Worm (Caenorhabditis elegans) whole organism, L2 larva: ENCODE measurements around the gene C50E3.12.

Experiments
- C34F6.9 ChIP-seq: fragments of 150-350 bp; optimal IDR thresholded peaks from 2 replicates; lab custom pipeline; 2014; ENCODE audit warnings: missing biosample characterization, missing genetic modification characterization
- F13H6.1 ChIP-seq: sonication (generic microtip); optimal IDR thresholded peaks from 2 replicates; lab custom pipeline; 2016; ENCODE audit warnings: missing genetic modification characterization, missing compliant biosample characterization
- R02D3.7 ChIP-seq: fragments of 150-350 bp; optimal IDR thresholded peaks from 2 replicates; lab custom pipeline; 2014; ENCODE audit warnings: missing biosample characterization, missing genetic modification characterization
- ZK546.5 ChIP-seq: sonication (generic microtip); optimal IDR thresholded peaks from 2 replicates; lab custom pipeline; 2017; ENCODE audit warnings: missing biosample characterization, missing genetic modification characterization
- alr-1 ChIP-seq: fragments of 150-350 bp; optimal IDR thresholded peaks from 2 replicates; lab custom pipeline; 2014; ENCODE audit warnings: missing biosample characterization, missing genetic modification characterization
- aly-2 ChIP-seq: fragments of 150-350 bp; optimal IDR thresholded peaks from 2 replicates; lab custom pipeline; 2014; ENCODE audit warnings: missing biosample characterization, missing genetic modification characterization
- ama-1 ChIP-seq: fragments of 150-350 bp; optimal IDR thresholded peaks from 2 replicates; lab custom pipeline; 2018; ENCODE audit warnings: inconsistent platforms
- blmp-1 ChIP-seq: sonication (generic microtip); optimal IDR thresholded peaks from 2 replicates; lab custom pipeline; 2017; ENCODE audit warnings: missing genetic modification characterization, mild to moderate bottlenecking, missing compliant biosample characterization, antibody characterized with exemption, moderate library complexity; ENCODE audit not compliant: insufficient read depth
- ceh-16 ChIP-seq: fragments of 150-350 bp; optimal IDR thresholded peaks from 2 replicates; lab custom pipeline; 2014; ENCODE audit warnings: missing biosample characterization, missing genetic modification characterization
- ceh-82 ChIP-seq: fragments of 150-350 bp; optimal IDR thresholded peaks from 2 replicates; lab custom pipeline; 2014; ENCODE audit warnings: missing biosample characterization, missing genetic modification characterization
- dmd-4 ChIP-seq: sonication (generic microtip); optimal IDR thresholded peaks from 2 replicates; lab custom pipeline; 2017; ENCODE audit warnings: missing biosample characterization, missing genetic modification characterization
- elt-1 ChIP-seq: fragments of 150-350 bp; optimal IDR thresholded peaks from 2 replicates; lab custom pipeline; 2014; ENCODE audit warnings: missing biosample characterization, missing genetic modification characterization
- elt-3 ChIP-seq: sonication (generic microtip); optimal IDR thresholded peaks from 2 replicates; lab custom pipeline; 2017; ENCODE audit warnings: missing biosample characterization, missing genetic modification characterization
- fos-1 ChIP-seq: fragments of 150-350 bp; optimal IDR thresholded peaks from 2 replicates; lab custom pipeline; 2014; ENCODE audit warnings: missing biosample characterization, missing genetic modification characterization
- lin-39 ChIP-seq: fragments of 150-350 bp; optimal IDR thresholded peaks from 2 replicates; lab custom pipeline; 2014; ENCODE audit warnings: missing biosample characterization, missing genetic modification reagents, missing genetic modification characterization
- lsy-2 ChIP-seq, 2 experiments: fragments of 150-350 bp in 1 of 2; sonication (generic microtip) in 1 of 2; optimal IDR thresholded peaks; 2 replicates each; lab custom pipeline; 2014 to 2017; ENCODE audit warnings: missing biosample characterization in 2 of 2, missing genetic modification characterization in 2 of 2
- mdl-1 ChIP-seq, 2 experiments: fragments of 150-350 bp in 1 of 2; sonication (generic microtip) in 1 of 2; optimal IDR thresholded peaks; 2 replicates each; lab custom pipeline; 2017; ENCODE audit warnings: missing biosample characterization in 2 of 2, missing genetic modification characterization in 2 of 2
- nhr-10 ChIP-seq: sonication (generic microtip); optimal IDR thresholded peaks from 2 replicates; lab custom pipeline; 2017; ENCODE audit warnings: missing biosample characterization, missing genetic modification characterization
- nhr-11 ChIP-seq: fragments of 150-350 bp; optimal IDR thresholded peaks from 2 replicates; lab custom pipeline; 2014; ENCODE audit warnings: missing biosample characterization, missing genetic modification characterization
- nhr-21 ChIP-seq: fragments of 150-350 bp; optimal IDR thresholded peaks from 2 replicates; lab custom pipeline; 2014; ENCODE audit warnings: missing biosample characterization, missing genetic modification characterization
- nhr-237 ChIP-seq: fragments of 150-350 bp; optimal IDR thresholded peaks from 2 replicates; lab custom pipeline; 2014; ENCODE audit warnings: missing biosample characterization, missing genetic modification characterization
- nhr-6 ChIP-seq: fragments of 150-350 bp; optimal IDR thresholded peaks from 2 replicates; lab custom pipeline; 2014; ENCODE audit warnings: missing biosample characterization, missing genetic modification characterization
- sem-4 ChIP-seq: fragments of 150-350 bp; optimal IDR thresholded peaks from 2 replicates; lab custom pipeline; 2014; ENCODE audit warnings: missing biosample characterization, missing genetic modification reagents, missing genetic modification characterization
- sma-3 ChIP-seq: sonication (generic microtip); optimal IDR thresholded peaks from 2 replicates; lab custom pipeline; 2016; ENCODE audit warnings: missing genetic modification reagents, missing genetic modification characterization, missing compliant biosample characterization
- snpc-4 ChIP-seq: fragments of 150-350 bp; optimal IDR thresholded peaks from 2 replicates; lab custom pipeline; 2014; ENCODE audit warnings: missing biosample characterization, missing genetic modification characterization
- unc-39 ChIP-seq: fragments of 150-350 bp; optimal IDR thresholded peaks from 2 replicates; lab custom pipeline; 2014; ENCODE audit warnings: missing biosample characterization, missing genetic modification characterization
- unc-55 ChIP-seq: fragments of 150-350 bp; sonication (generic microtip); optimal IDR thresholded peaks from 3 replicates; lab custom pipeline; 2014; ENCODE audit warnings: missing biosample characterization, missing genetic modification reagents, missing genetic modification characterization
- unc-62 ChIP-seq: fragments of 150-350 bp; optimal IDR thresholded peaks from 2 replicates; lab custom pipeline; 2014; ENCODE audit warnings: missing biosample characterization, missing genetic modification reagents, missing genetic modification characterization
- zag-1 ChIP-seq: fragments of 150-350 bp; optimal IDR thresholded peaks from 2 replicates; lab custom pipeline; 2014; ENCODE audit warnings: missing biosample characterization, missing genetic modification characterization

C50E3.12 gene

DNA sequence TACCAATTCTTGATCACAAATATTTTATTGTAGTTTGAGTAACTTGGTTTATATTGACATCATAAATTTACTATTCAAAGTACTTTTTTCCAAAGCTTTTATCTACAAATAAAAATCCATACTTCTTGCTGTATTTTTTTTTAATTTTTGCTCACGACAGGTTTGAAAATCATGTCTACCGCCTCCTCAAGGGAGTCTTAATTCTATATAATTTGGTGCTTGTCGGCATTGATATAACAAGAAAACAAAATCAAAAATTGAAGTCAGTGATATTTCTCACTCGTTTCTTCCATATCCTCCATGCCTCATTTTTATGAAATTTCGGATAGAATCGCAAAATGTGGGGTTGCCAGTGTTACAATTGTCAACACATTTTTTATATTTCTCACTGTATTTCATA is 23.6 kb upstream of the C50E3.12 start, which contains the start of gene str-47:
str-47 (plus strand) TSS at position 301 of the 400 bp plus-strand sequence.
- no peak for TF ChIP-seq snpc-4 (tag; lab: Kevin White, UChicago)

ce11 chrV:7643416-7643815 is 21.6 kb upstream of the C50E3.12 start, which contains the start of gene F07C4.11:
TSS of gene F07C4.11 (minus strand) at chrV:7643516.
- TF ChIP-seq unc-39 (tag; lab: Kevin White, UChicago): no peak
- no peak for TF ChIP-seq fos-1 (tag; lab: Kevin White, UChicago)
- no peak for TF ChIP-seq lsy-2 (tag; optimal IDR thresholded peaks at IDR 0.05; lab: Kevin White, UChicago)
- no peak for TF ChIP-seq F13H6.1 (tag; lab: Kevin White, UChicago)
- TF ChIP-seq alr-1 (tag; lab: Kevin White, UChicago): no peak

DNA sequence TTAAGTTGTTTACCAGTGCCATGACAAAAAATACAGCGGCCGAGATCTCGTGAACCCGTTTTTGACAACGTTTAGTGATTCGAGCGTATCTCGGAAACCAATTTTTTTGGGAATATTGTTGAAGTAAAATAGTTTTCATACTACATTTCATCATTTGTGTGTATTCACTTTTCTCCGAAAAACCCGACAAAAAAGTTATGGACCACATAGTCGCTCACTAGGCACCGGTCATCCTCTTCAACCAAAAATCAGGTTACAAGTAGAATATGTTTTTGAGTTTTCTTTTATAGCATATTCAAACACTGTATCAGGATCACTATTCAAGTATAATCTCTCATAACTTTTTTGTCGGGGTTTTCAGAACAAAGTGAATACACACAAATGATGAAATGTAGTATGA is 19.9 kb upstream of the C50E3.12 start:
- TF ChIP-seq zag-1 (tag; lab: Kevin White, UChicago) (no peak), nhr-237 (no peak), sma-3 (GFP tag; lab: Kevin White, UChicago) (no peak), ZK546.5 (no peak), C34F6.9 (tag; lab: Kevin White, UChicago) (no peak), snpc-4 (tag; lab: Kevin White, UChicago) (no peak)

DNA sequence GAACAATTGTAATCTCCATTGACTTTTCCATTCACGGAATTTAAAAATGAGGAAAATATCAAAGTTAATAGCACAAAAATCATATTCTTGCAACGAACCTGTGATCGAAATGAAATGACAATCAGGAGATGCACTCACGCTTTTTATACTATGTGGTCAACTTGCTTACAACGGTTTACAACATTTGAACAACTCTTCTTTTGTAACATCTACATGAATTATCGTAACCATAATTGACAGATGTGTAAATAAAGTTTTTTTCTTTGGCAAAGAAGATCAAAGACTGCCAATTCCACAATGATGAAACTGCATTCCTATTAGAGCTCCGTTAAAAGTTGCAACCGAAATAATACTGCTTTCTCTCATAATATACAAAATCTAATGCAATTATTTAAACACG is 17.9 kb upstream of the C50E3.12 start, which contains the start of gene F07C4.10:
F07C4.10 (minus strand) TSS at position 101 of the 400 bp plus-strand sequence.
- no peak for TF ChIP-seq unc-62 (GFP tag; lab: Kevin White, UChicago)

DNA sequence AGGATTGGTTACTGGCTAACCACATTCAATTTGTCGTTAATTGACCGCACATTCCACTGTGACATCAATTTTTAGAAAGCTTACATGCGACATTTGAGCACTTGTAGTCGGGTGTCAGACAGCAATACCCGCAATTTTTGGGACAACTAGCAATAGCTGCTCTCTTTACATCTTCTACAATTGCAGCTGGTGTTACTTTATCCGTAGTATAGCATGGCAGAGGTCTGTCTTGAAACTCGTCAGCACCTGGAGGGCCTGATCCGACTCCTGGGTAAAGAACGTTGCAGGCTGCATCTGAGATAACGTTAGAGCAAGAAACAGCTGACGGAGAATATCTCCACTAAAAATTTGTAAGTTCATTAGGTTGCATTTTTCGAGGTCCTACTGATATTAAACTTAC is 17.5 kb upstream of the C50E3.12 start:
- TF ChIP-seq lin-39 (tag; lab: Kevin White, UChicago) (no peak), mdl-1 (tag; optimal IDR thresholded peaks at IDR 0.05; lab: Kevin White, UChicago) (no peak), nhr-6 (no peak), R02D3.7 (tag; lab: Kevin White, UChicago) (no peak), unc-55 (GFP tag; lab: Kevin White, UChicago) (no peak), lsy-2 (tag; optimal IDR thresholded peaks at IDR 0.05; lab: Kevin White, UChicago) (no peak)

ce11 chrV:7637801-7638200 is 15.9 kb upstream of the C50E3.12 start, which contains the start of gene clec-45:
TSS of gene clec-45 (plus strand) at chrV:7638101.
- TF ChIP-seq ceh-16 (tag; lab: Kevin White, UChicago): no peak
- TF ChIP-seq elt-1 (tag; lab: Kevin White, UChicago): no peak
- no peak for TF ChIP-seq blmp-1 (tag; lab: Kevin White, UChicago)
- no peak for TF ChIP-seq sem-4 (tag; lab: Kevin White, UChicago)
- TF ChIP-seq, all 48 proteins: peak for 0

DNA sequence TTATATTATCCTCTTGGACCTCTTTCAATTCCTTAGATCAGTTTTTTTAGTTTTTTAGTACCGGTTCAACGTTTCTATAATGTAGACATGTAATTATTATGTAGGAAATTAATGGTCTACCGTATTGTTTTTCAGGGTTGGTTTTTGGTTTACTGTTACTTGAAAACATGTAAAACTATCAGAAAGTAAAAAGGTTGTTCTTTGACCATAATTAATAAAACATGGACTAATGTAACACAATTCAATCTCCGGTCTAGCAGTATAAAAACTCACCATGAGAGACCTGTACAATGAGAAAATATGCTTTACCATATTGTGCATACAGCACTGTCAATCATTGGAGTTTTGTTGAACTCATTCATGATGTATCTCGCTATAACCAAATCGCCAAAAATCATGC is 13.6 kb upstream of the C50E3.12 start, which contains the start of gene srd-29:
srd-29 (plus strand) TSS at position 301 of the 400 bp plus-strand sequence.
- TF ChIP-seq ZK546.5 (no peak), elt-3 (tag; lab: Kevin White, UChicago) (no peak), dmd-4 (tag; lab: Kevin White, UChicago) (no peak), unc-39 (tag; lab: Kevin White, UChicago) (no peak), ceh-82 (tag; lab: Kevin White, UChicago) (no peak), sem-4 (tag; lab: Kevin White, UChicago) (no peak), nhr-10 (no peak), snpc-4 (tag; lab: Kevin White, UChicago) (no peak), unc-62 (GFP tag; lab: Kevin White, UChicago) (no peak), nhr-21 (tag; lab: Kevin White, UChicago) (no peak), ama-1 (lab: Kevin White, UChicago) (no peak), zag-1 (tag; lab: Kevin White, UChicago) (no peak), nhr-11 (tag; lab: Kevin White, UChicago) (no peak), aly-2 (tag; lab: Kevin White, UChicago) (no peak)
